Worm (Caenorhabditis elegans) whole organism, young adult: ENCODE measurements around the gene ipla-7.

ENCODE experiments used
- B0336.3 ChIP-seq: fragments of 200-800 bp; sonication (Bioruptor generic); IDR thresholded peaks from 2 replicates; pipeline ENCODE4 v1.3.6; 2022; ENCODE audit warnings: missing genetic modification characterization, missing compliant biosample characterization
- F23B12.7 ChIP-seq: sonication (generic microtip); optimal IDR thresholded peaks from 2 replicates; lab custom pipeline; 2017; ENCODE audit warnings: missing genetic modification characterization, mild to moderate bottlenecking, missing compliant biosample characterization, antibody characterized with exemption, moderate library complexity; ENCODE audit not compliant: insufficient read depth
- F33H1.4 ChIP-seq: fragments of 200-800 bp; sonication (Bioruptor generic); IDR thresholded peaks from 2 replicates; pipeline ENCODE4 v1.3.6; 2022; ENCODE audit warnings: missing genetic modification reagents, missing genetic modification characterization, missing compliant biosample characterization
- F57A8.1 ChIP-seq: fragments of 200-800 bp; sonication (Bioruptor generic); optimal IDR thresholded peaks from 2 replicates; lab custom pipeline; 2018; ENCODE audit warnings: mild to moderate bottlenecking, missing genetic modification characterization, moderate library complexity, missing compliant biosample characterization
- K11D2.4 ChIP-seq: fragments of 200-800 bp; sonication (Bioruptor generic); IDR thresholded peaks from 2 replicates; pipeline ENCODE4 v1.3.6; 2022; ENCODE audit warnings: missing genetic modification reagents, missing genetic modification characterization, missing compliant biosample characterization
- T07F8.4 ChIP-seq: sonication (generic microtip); optimal IDR thresholded peaks from 2 replicates; lab custom pipeline; 2016; ENCODE audit warnings: mild to moderate bottlenecking, missing genetic modification characterization, moderate library complexity, missing compliant biosample characterization
- Y53G8AR.9 ChIP-seq: fragments of 200-800 bp; sonication (Bioruptor generic); conservative IDR thresholded peaks from 2 replicates; pipeline ENCODE4 v1.3.6; 2022; ENCODE audit warnings: missing genetic modification reagents, missing genetic modification characterization, missing compliant biosample characterization
- ZK185.1 ChIP-seq: sonication (generic microtip); optimal IDR thresholded peaks from 2 replicates; lab custom pipeline; 2016; ENCODE audit warnings: mild to moderate bottlenecking, missing genetic modification characterization, missing compliant biosample characterization; ENCODE audit not compliant: poor library complexity, severe bottlenecking
- ama-1 ChIP-seq, 3 experiments: fragments of 150-350 bp in 1 of 3; sonication (generic microtip) in 2 of 3; optimal IDR thresholded peaks; 2 replicates each; lab custom pipeline; 2014 to 2018; ENCODE audit warnings: missing biosample characterization in 2 of 3, missing genetic modification characterization in 2 of 3, missing genetic modification reagents in 2 of 3
- aptf-2 ChIP-seq: fragments of 200-800 bp; sonication (Bioruptor generic); conservative IDR thresholded peaks from 2 replicates; pipeline ENCODE4 v1.3.6; 2022; ENCODE audit warnings: missing genetic modification reagents, missing genetic modification characterization, missing compliant biosample characterization
- athp-1 ChIP-seq: sonication (generic microtip); optimal IDR thresholded peaks from 2 replicates; lab custom pipeline; 2017; ENCODE audit warnings: mild to moderate bottlenecking, missing genetic modification characterization, missing compliant biosample characterization
- ccch-3 ChIP-seq: fragments of 200-800 bp; sonication (Bioruptor generic); optimal IDR thresholded peaks from 2 replicates; lab custom pipeline; 2018; ENCODE audit warnings: mild to moderate bottlenecking, missing genetic modification characterization, missing compliant biosample characterization
- ceh-58 ChIP-seq: fragments of 200-800 bp; sonication (Bioruptor generic); IDR thresholded peaks from 2 replicates; pipeline ENCODE4 v1.3.6; 2022; ENCODE audit warnings: missing genetic modification characterization, missing compliant biosample characterization
- dox-1 ChIP-seq: fragments of 200-800 bp; sonication (Bioruptor generic); IDR thresholded peaks from 2 replicates; pipeline ENCODE4 v1.3.6; 2022; ENCODE audit warnings: missing genetic modification reagents, missing genetic modification characterization, missing compliant biosample characterization
- dpff-1 ChIP-seq: sonication (generic microtip); optimal IDR thresholded peaks from 2 replicates; lab custom pipeline; 2017; ENCODE audit warnings: mild to moderate bottlenecking, missing genetic modification characterization, missing compliant biosample characterization
- egl-18 ChIP-seq: fragments of 200-800 bp; sonication (Bioruptor generic); IDR thresholded peaks from 2 replicates; pipeline ENCODE4 v1.3.6; 2022; ENCODE audit warnings: missing genetic modification reagents, missing genetic modification characterization, missing compliant biosample characterization
- gei-17 ChIP-seq: fragments of 200-800 bp; sonication (Bioruptor generic); optimal IDR thresholded peaks from 2 replicates; lab custom pipeline; 2018; ENCODE audit warnings: mild to moderate bottlenecking, missing genetic modification characterization, missing compliant biosample characterization
- hlh-12 ChIP-seq: sonication (generic microtip); optimal IDR thresholded peaks from 2 replicates; lab custom pipeline; 2016; ENCODE audit warnings: missing genetic modification characterization, missing compliant biosample characterization
- hlh-26 ChIP-seq: fragments of 200-800 bp; sonication (Bioruptor generic); conservative IDR thresholded peaks from 2 replicates; pipeline ENCODE4 v1.3.6; 2022; ENCODE audit warnings: missing genetic modification reagents, missing genetic modification characterization, missing compliant biosample characterization
- hmg-1.2 ChIP-seq: fragments of 200-800 bp; sonication (Bioruptor generic); IDR thresholded peaks from 2 replicates; pipeline ENCODE4 v1.3.6; 2022; ENCODE audit warnings: missing genetic modification reagents, missing genetic modification characterization, missing compliant biosample characterization
- hmg-20 ChIP-seq: fragments of 200-800 bp; sonication (Bioruptor generic); IDR thresholded peaks from 2 replicates; pipeline ENCODE4 v1.3.6; 2022; ENCODE audit warnings: missing genetic modification reagents, missing genetic modification characterization, missing compliant biosample characterization
- lin-40 ChIP-seq: sonication (generic microtip); optimal IDR thresholded peaks from 2 replicates; lab custom pipeline; 2016; ENCODE audit warnings: missing genetic modification characterization, mild to moderate bottlenecking, missing compliant biosample characterization, missing genotype, missing genetic modification reagents
- lir-1 ChIP-seq: fragments of 200-800 bp; sonication (Bioruptor generic); conservative IDR thresholded peaks from 2 replicates; pipeline ENCODE4 v1.3.6; 2022; ENCODE audit warnings: missing genetic modification reagents, missing genetic modification characterization, missing compliant biosample characterization
- lsl-1 ChIP-seq: fragments of 200-800 bp; sonication (Bioruptor generic); optimal IDR thresholded peaks from 2 replicates; lab custom pipeline; 2018; ENCODE audit warnings: mild to moderate bottlenecking, missing genetic modification characterization, moderate library complexity, missing compliant biosample characterization
- mes-4 ChIP-seq: sonication (generic microtip); optimal IDR thresholded peaks from 2 replicates; lab custom pipeline; 2016; ENCODE audit warnings: missing genotype, missing genetic modification characterization, missing compliant biosample characterization
- mxl-1 ChIP-seq: sonication (generic microtip); optimal IDR thresholded peaks from 2 replicates; lab custom pipeline; 2016; ENCODE audit warnings: missing genetic modification characterization, missing compliant biosample characterization
- nfya-2 ChIP-seq: fragments of 200-800 bp; sonication (Bioruptor generic); IDR thresholded peaks from 2 replicates; pipeline ENCODE4 v1.3.6; 2022; ENCODE audit warnings: missing genetic modification reagents, missing genetic modification characterization, missing compliant biosample characterization
- nhr-120 ChIP-seq: fragments of 200-800 bp; sonication (Bioruptor generic); IDR thresholded peaks from 2 replicates; pipeline ENCODE4 v1.3.6; 2022; ENCODE audit warnings: missing genetic modification characterization, missing compliant biosample characterization
- nhr-27 ChIP-seq: fragments of 200-800 bp; sonication (Bioruptor generic); optimal IDR thresholded peaks from 2 replicates; lab custom pipeline; 2018; ENCODE audit warnings: mild to moderate bottlenecking, missing genetic modification characterization, moderate library complexity, missing compliant biosample characterization
- nhr-90 ChIP-seq: sonication (generic microtip); optimal IDR thresholded peaks from 2 replicates; lab custom pipeline; 2016; ENCODE audit warnings: missing genotype, mild to moderate bottlenecking, missing genetic modification characterization, missing compliant biosample characterization
- pbrm-1 ChIP-seq: fragments of 200-800 bp; sonication (Bioruptor generic); IDR thresholded peaks from 2 replicates; pipeline ENCODE4 v1.3.6; 2022; ENCODE audit warnings: missing genetic modification reagents, missing genetic modification characterization, missing compliant biosample characterization
- repo-1 ChIP-seq: sonication (generic microtip); optimal IDR thresholded peaks from 2 replicates; lab custom pipeline; 2017; ENCODE audit warnings: mild to moderate bottlenecking, missing genetic modification characterization, missing compliant biosample characterization
- sdz-38 ChIP-seq: sonication (generic microtip); optimal IDR thresholded peaks from 2 replicates; lab custom pipeline; 2016; ENCODE audit warnings: missing genotype, missing genetic modification characterization, missing compliant biosample characterization
- snpc-1.1 ChIP-seq: sonication (generic microtip); optimal IDR thresholded peaks from 2 replicates; lab custom pipeline; 2017; ENCODE audit warnings: missing genetic modification characterization, mild to moderate bottlenecking, missing compliant biosample characterization, antibody characterized with exemption, moderate library complexity, missing genotype, missing genetic modification reagents; ENCODE audit not compliant: insufficient read depth
- snpc-4 ChIP-seq, 5 experiments: fragments of 150-350 bp in 1 of 5; sonication (generic microtip) in 4 of 5; optimal IDR thresholded peaks; 2 replicates each; lab custom pipeline; 2014 to 2018; ENCODE audit warnings: missing genetic modification characterization in 5 of 5, missing biosample characterization in 3 of 5, antibody characterized with exemption in 2 of 5, mild to moderate bottlenecking in 2 of 5, missing compliant biosample characterization in 2 of 5, missing genotype in 2 of 5, moderate library complexity in 2 of 5, missing genetic modification reagents in 1 of 5
- sptf-2 ChIP-seq: fragments of 200-800 bp; sonication (Bioruptor generic); optimal IDR thresholded peaks from 2 replicates; lab custom pipeline; 2018; ENCODE audit warnings: mild to moderate bottlenecking, missing genetic modification characterization, missing compliant biosample characterization
- ztf-22 ChIP-seq: fragments of 200-800 bp; sonication (Bioruptor generic); optimal IDR thresholded peaks from 2 replicates; lab custom pipeline; 2018; ENCODE audit warnings: mild to moderate bottlenecking, missing genetic modification characterization, moderate library complexity, missing compliant biosample characterization
- ztf-25 ChIP-seq: fragments of 200-800 bp; sonication (Bioruptor generic); IDR thresholded peaks from 2 replicates; pipeline ENCODE4 v1.3.6; 2022; ENCODE audit warnings: missing genetic modification reagents, missing genetic modification characterization, missing compliant biosample characterization

Gene ipla-7

ce11 chrIV:10026129-10026528 lies 36.5 kb downstream of the ipla-7 start:
- peak; percentile 54 for TF ChIP-seq pbrm-1 (GFP tag; lab: Robert Waterston, UW)
- TF ChIP-seq hmg-1.2 (GFP tag; lab: Robert Waterston, UW) = peak; percentile 51
- no peak for TF ChIP-seq ztf-22
- no peak for TF ChIP-seq F33H1.4 (GFP tag; lab: Robert Waterston, UW)
- TF ChIP-seq snpc-1.1 (tag; lab: Kevin White, UChicago) = peak; percentile 71
- no peak for TF ChIP-seq K11D2.4 (GFP tag; lab: Robert Waterston, UW)
- TF ChIP-seq snpc-4 (GFP tag; optimal IDR thresholded peaks at IDR 0.05; lab: Kevin White, UChicago) = no peak
- TF ChIP-seq snpc-4 (tag; optimal IDR thresholded peaks at IDR 0.05; lab: Kevin White, UChicago) = peak in 2 of 4 experiments; percentile 62 to 85

- TF ChIP-seq lsl-1 (GFP tag; lab: Kevin White, UChicago) (no peak), ccch-3 (no peak), ceh-58 (GFP tag; lab: Robert Waterston, UW) (no peak), hmg-20 (GFP tag; lab: Robert Waterston, UW) (no peak), T07F8.4 (tag; lab: Kevin White, UChicago) (no peak), dox-1 (no peak), hlh-26 (no peak), lin-40 (tag; lab: Kevin White, UChicago) (no peak)
These were observed 39.7 kb downstream of the ipla-7 start, which contains the start of gene F44D12.8 for ce11 chrIV:10022991-10023390. Gene F44D12.8, plus strand, starts transcription at chrIV:10023291.

- TF ChIP-seq ama-1 (optimal IDR thresholded peaks at IDR 0.05; lab: Kevin White, UChicago) (no peak), ama-1 (GFP tag; optimal IDR thresholded peaks at IDR 0.05; lab: Kevin White, UChicago) (no peak), hlh-12 (tag; lab: Kevin White, UChicago) (no peak), egl-18 (no peak), repo-1 (no peak)
These were observed 41.4 kb downstream of the ipla-7 start, which contains the start of gene F44D12.19 for ce11 chrIV:10021283-10021682. Gene F44D12.19, plus strand, starts transcription at chrIV:10021583.

- TF ChIP-seq Y53G8AR.9 (GFP tag; lab: Robert Waterston, UW) (no peak), ama-1 (optimal IDR thresholded peaks at IDR 0.05; lab: Kevin White, UChicago) (no peak), ama-1 (GFP tag; optimal IDR thresholded peaks at IDR 0.05; lab: Kevin White, UChicago) (no peak), lir-1 (no peak), ZK185.1 (no peak), nhr-27 (tag; lab: Kevin White, UChicago) (no peak), B0336.3 (no peak), aptf-2 (GFP tag; lab: Robert Waterston, UW) (no peak), athp-1 (tag; lab: Kevin White, UChicago) (no peak), ztf-25 (GFP tag; lab: Robert Waterston, UW) (no peak), nhr-120 (GFP tag; lab: Robert Waterston, UW) (no peak), sptf-2 (no peak), dpff-1 (tag; lab: Kevin White, UChicago) (no peak), mes-4 (no peak), mxl-1 (tag; lab: Kevin White, UChicago) (no peak)
These were observed 45.0 kb downstream of the ipla-7 start, which contains the start of gene F44D12.2 for ce11 chrIV:10017633-10018032. Gene F44D12.2, minus strand, starts transcription at chrIV:10017733.

ce11 chrIV:10016977-10017376 lies 45.7 kb downstream of the ipla-7 start, which contains the start of gene ent-7:
Gene ent-7, plus strand, starts transcription at chrIV:10017277.
- TF ChIP-seq F23B12.7 (tag; lab: Kevin White, UChicago) (no peak), nhr-90 (no peak), F57A8.1 (GFP tag; lab: Kevin White, UChicago) (no peak), lin-40 (tag; lab: Kevin White, UChicago) (no peak), sdz-38 (tag; lab: Kevin White, UChicago) (no peak), gei-17 (GFP tag; lab: Kevin White, UChicago) (no peak), nfya-2 (GFP tag; lab: Robert Waterston, UW) (no peak), F33H1.4 (GFP tag; lab: Robert Waterston, UW) (no peak)
